Worm (Caenorhabditis elegans): ENCODE results near the gene C45G9.5.

DNA sequence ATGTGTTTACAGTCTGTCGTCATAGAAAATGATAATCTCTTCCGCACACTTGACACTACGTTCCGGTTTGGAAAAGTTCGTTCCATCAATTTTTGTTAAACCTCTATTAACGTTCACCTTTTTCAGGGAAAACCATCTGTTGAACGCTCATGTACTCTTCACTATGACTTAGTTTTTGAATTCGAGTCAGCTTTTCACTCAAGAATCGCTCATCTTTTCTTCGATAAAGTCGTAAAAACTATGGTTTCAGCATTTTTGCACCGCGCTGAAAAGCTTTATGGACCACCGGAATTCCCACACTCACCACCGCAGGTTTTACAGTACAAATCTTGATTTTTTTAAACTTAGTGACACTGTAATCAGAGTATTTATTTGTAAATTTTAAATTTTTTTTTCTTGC lies 24.3 kb upstream of the C45G9.5 start:
- no peak for TF ChIP-seq W03F9.2 (tag; optimal IDR thresholded peaks at IDR 0.05)
- TF ChIP-seq him-1 (tag; optimal IDR thresholded peaks at IDR 0.05): no peak
